Worm (Caenorhabditis elegans) whole organism, late embryonic: ENCODE results near the gene cdd-1.
A peak's percentile ranks its signal among the peaks of the same experiment; 100 is the strongest.

Experiments used
- C08G9.2 ChIP-seq: sonication (generic microtip); optimal IDR thresholded peaks from 2 replicates; lab custom pipeline; 2016; ENCODE audit warnings: mild to moderate bottlenecking, missing genetic modification characterization, moderate library complexity, missing compliant biosample characterization
- C38D4.7 ChIP-seq: fragments of 200-800 bp; sonication (Bioruptor generic); optimal IDR thresholded peaks from 2 replicates; lab custom pipeline; 2018; ENCODE audit warnings: mild to moderate bottlenecking, missing genetic modification characterization, moderate library complexity, missing compliant biosample characterization
- K02D7.2 ChIP-seq: sonication (generic microtip); optimal IDR thresholded peaks from 2 replicates; lab custom pipeline; 2017; ENCODE audit warnings: mild to moderate bottlenecking, missing genetic modification characterization, missing compliant biosample characterization
- Y22D7AL.16 ChIP-seq: sonication (generic microtip); optimal IDR thresholded peaks from 2 replicates; lab custom pipeline; 2016; ENCODE audit warnings: missing genetic modification characterization, missing compliant biosample characterization
- ahr-1 ChIP-seq: sonication (generic microtip); optimal IDR thresholded peaks from 2 replicates; lab custom pipeline; 2016; ENCODE audit warnings: missing genetic modification characterization, missing compliant biosample characterization
- ama-1 ChIP-seq: fragments of 150-350 bp; optimal IDR thresholded peaks from 2 replicates; lab custom pipeline; 2014
- ceh-14 ChIP-seq: sonication (generic microtip); optimal IDR thresholded peaks from 2 replicates; lab custom pipeline; 2016; ENCODE audit warnings: missing genotype, missing genetic modification characterization, missing compliant biosample characterization
- ceh-2 ChIP-seq: sonication (generic microtip); optimal IDR thresholded peaks from 2 replicates; lab custom pipeline; 2016; ENCODE audit warnings: missing genotype, missing genetic modification characterization, missing compliant biosample characterization
- ceh-24 ChIP-seq: sonication (generic microtip); optimal IDR thresholded peaks from 2 replicates; lab custom pipeline; 2016; ENCODE audit warnings: mild to moderate bottlenecking, missing genetic modification characterization, missing compliant biosample characterization
- ceh-31 ChIP-seq: sonication (generic microtip); optimal IDR thresholded peaks from 2 replicates; lab custom pipeline; 2016; ENCODE audit warnings: missing genetic modification characterization, missing compliant biosample characterization
- ceh-34 ChIP-seq: sonication (generic microtip); optimal IDR thresholded peaks from 2 replicates; lab custom pipeline; 2016; ENCODE audit warnings: mild to moderate bottlenecking, missing genetic modification characterization, missing compliant biosample characterization
- ceh-45 ChIP-seq: fragments of 200-800 bp; sonication (Bioruptor generic); IDR thresholded peaks from 2 replicates; pipeline ENCODE4 v1.3.6; 2022; ENCODE audit warnings: missing genetic modification reagents, missing genetic modification characterization, missing compliant biosample characterization
- ceh-6 ChIP-seq: fragments of 200-800 bp; sonication (Bioruptor generic); optimal IDR thresholded peaks from 2 replicates; lab custom pipeline; 2018; ENCODE audit warnings: mild to moderate bottlenecking, missing genetic modification characterization, missing compliant biosample characterization
- che-1 ChIP-seq: sonication (generic microtip); optimal IDR thresholded peaks from 2 replicates; lab custom pipeline; 2016; ENCODE audit warnings: mild to moderate bottlenecking, missing genetic modification characterization, missing compliant biosample characterization
- elt-2 ChIP-seq: sonication (generic microtip); optimal IDR thresholded peaks from 2 replicates; lab custom pipeline; 2016; ENCODE audit warnings: missing genetic modification reagents, missing genetic modification characterization, missing compliant biosample characterization
- elt-4 ChIP-seq: sonication (generic microtip); optimal IDR thresholded peaks from 2 replicates; lab custom pipeline; 2016; ENCODE audit warnings: missing genetic modification characterization, missing compliant biosample characterization
- hlh-13 ChIP-seq: fragments of 200-800 bp; sonication (Bioruptor generic); optimal IDR thresholded peaks from 2 replicates; lab custom pipeline; 2018; ENCODE audit warnings: mild to moderate bottlenecking, missing genetic modification characterization, missing compliant biosample characterization
- hlh-15 ChIP-seq: sonication (generic microtip); optimal IDR thresholded peaks from 2 replicates; lab custom pipeline; 2016; ENCODE audit warnings: missing genetic modification characterization, missing compliant biosample characterization
- hlh-6 ChIP-seq: sonication (generic microtip); optimal IDR thresholded peaks from 2 replicates; lab custom pipeline; 2016; ENCODE audit warnings: missing genotype, missing genetic modification characterization, missing compliant biosample characterization
- hlh-8 ChIP-seq: sonication (generic microtip); optimal IDR thresholded peaks from 2 replicates; lab custom pipeline; 2016; ENCODE audit warnings: missing genotype, missing genetic modification characterization, missing compliant biosample characterization
- lin-11 ChIP-seq: fragments of 200-800 bp; sonication (Bioruptor generic); optimal IDR thresholded peaks from 2 replicates; lab custom pipeline; 2018; ENCODE audit warnings: mild to moderate bottlenecking, missing genetic modification characterization, missing compliant biosample characterization
- nfya-1 ChIP-seq: sonication (generic microtip); optimal IDR thresholded peaks from 2 replicates; lab custom pipeline; 2017; ENCODE audit warnings: missing genetic modification characterization, mild to moderate bottlenecking, missing compliant biosample characterization, antibody characterized with exemption, moderate library complexity
- nhr-232 ChIP-seq: sonication (generic microtip); optimal IDR thresholded peaks from 2 replicates; lab custom pipeline; 2016; ENCODE audit warnings: missing genetic modification characterization, missing compliant biosample characterization
- npax-4 ChIP-seq: sonication (generic microtip); optimal IDR thresholded peaks from 2 replicates; lab custom pipeline; 2016; ENCODE audit warnings: missing genetic modification characterization, missing compliant biosample characterization
- odd-2 ChIP-seq: sonication (generic microtip); optimal IDR thresholded peaks from 2 replicates; lab custom pipeline; 2017; ENCODE audit warnings: antibody characterized with exemption, mild to moderate bottlenecking, missing genetic modification characterization, missing compliant biosample characterization
- pat-9 ChIP-seq: fragments of 200-800 bp; sonication (Bioruptor generic); optimal IDR thresholded peaks from 2 replicates; lab custom pipeline; 2018; ENCODE audit warnings: mild to moderate bottlenecking, missing genetic modification characterization, moderate library complexity, missing compliant biosample characterization
- pha-2 ChIP-seq: sonication (generic microtip); optimal IDR thresholded peaks from 2 replicates; lab custom pipeline; 2017; ENCODE audit warnings: mild to moderate bottlenecking, missing genetic modification characterization, missing compliant biosample characterization
- pros-1 ChIP-seq: fragments of 150-350 bp; optimal IDR thresholded peaks from 2 replicates; lab custom pipeline; 2014; ENCODE audit warnings: missing biosample characterization, missing genetic modification reagents, missing genetic modification characterization
- ref-2 ChIP-seq: sonication (generic microtip); optimal IDR thresholded peaks from 2 replicates; lab custom pipeline; 2016; ENCODE audit warnings: missing genetic modification characterization, missing compliant biosample characterization
- rnt-1 ChIP-seq: sonication (generic microtip); optimal IDR thresholded peaks from 2 replicates; lab custom pipeline; 2016; ENCODE audit warnings: missing genetic modification characterization, missing compliant biosample characterization
- sdc-2 ChIP-seq: sonication (generic microtip); optimal IDR thresholded peaks from 2 replicates; lab custom pipeline; 2016; ENCODE audit warnings: missing genotype, missing genetic modification characterization, missing compliant biosample characterization
- sox-2 ChIP-seq: fragments of 200-800 bp; sonication (Bioruptor generic); IDR thresholded peaks from 2 replicates; pipeline ENCODE4 v1.3.6; 2022; ENCODE audit warnings: missing genetic modification reagents, missing genetic modification characterization, missing compliant biosample characterization
- syd-9 ChIP-seq: sonication (generic microtip); optimal IDR thresholded peaks from 2 replicates; lab custom pipeline; 2016; ENCODE audit warnings: mild to moderate bottlenecking, missing genetic modification characterization, moderate library complexity, missing compliant biosample characterization
- tbx-2 ChIP-seq: sonication (generic microtip); optimal IDR thresholded peaks from 2 replicates; lab custom pipeline; 2016; ENCODE audit warnings: missing genetic modification characterization, missing compliant biosample characterization
- ttx-3 ChIP-seq: sonication (generic microtip); optimal IDR thresholded peaks from 2 replicates; lab custom pipeline; 2016; ENCODE audit warnings: missing genetic modification reagents, missing genetic modification characterization, missing compliant biosample characterization
- unc-42 ChIP-seq: sonication (generic microtip); optimal IDR thresholded peaks from 2 replicates; lab custom pipeline; 2016; ENCODE audit warnings: missing genotype, missing genetic modification characterization, missing compliant biosample characterization
- unc-55 ChIP-seq: sonication (generic microtip); optimal IDR thresholded peaks from 2 replicates; lab custom pipeline; 2017; ENCODE audit warnings: missing biosample characterization, missing genetic modification reagents, missing genetic modification characterization
- unc-86 ChIP-seq: sonication (generic microtip); optimal IDR thresholded peaks from 2 replicates; lab custom pipeline; 2016; ENCODE audit warnings: missing genetic modification characterization, missing compliant biosample characterization
- zip-5 ChIP-seq: sonication (generic microtip); optimal IDR thresholded peaks from 2 replicates; lab custom pipeline; 2016; ENCODE audit warnings: missing genetic modification characterization, missing compliant biosample characterization
- ztf-16 ChIP-seq: sonication (generic microtip); optimal IDR thresholded peaks from 2 replicates; lab custom pipeline; 2017; ENCODE audit warnings: missing genetic modification characterization, missing compliant biosample characterization

The cdd-1 gene

ce11 chrX:8201210-8201609 is 9.7 kb downstream of the cdd-1 start:
- TF ChIP-seq nfya-1 = peak; percentile 21
- TF ChIP-seq tbx-2 (tag; lab: Kevin White, UChicago) = peak; percentile 28
- TF ChIP-seq ceh-31 (tag; lab: Kevin White, UChicago) = peak; percentile 50
- TF ChIP-seq elt-4 (tag; lab: Kevin White, UChicago) = no peak
- TF ChIP-seq unc-55 (GFP tag; lab: Kevin White, UChicago) = peak; percentile 12
- TF ChIP-seq ceh-2 (tag; lab: Kevin White, UChicago) = peak; percentile 46
- peak; percentile 12 for TF ChIP-seq hlh-6
- peak; percentile 58 for TF ChIP-seq ceh-34 (tag; lab: Kevin White, UChicago)
- TF ChIP-seq pros-1 = peak; percentile 6
- TF ChIP-seq npax-4 (tag; lab: Kevin White, UChicago) = no peak
- TF ChIP-seq Y22D7AL.16 (tag; lab: Kevin White, UChicago) = no peak
- peak; percentile 16 for TF ChIP-seq sdc-2 (tag; lab: Kevin White, UChicago)
- TF ChIP-seq ref-2 (tag; lab: Kevin White, UChicago) = peak; percentile 20
- no peak for TF ChIP-seq ama-1

ce11 chrX:8200206-8200605 is 10.7 kb downstream of the cdd-1 start:
- no peak for TF ChIP-seq lin-11 (tag; lab: Kevin White, UChicago)
- no peak for TF ChIP-seq pat-9 (tag; lab: Kevin White, UChicago)
- TF ChIP-seq sox-2 (GFP tag; lab: Robert Waterston, UW) = no peak
- TF ChIP-seq che-1 (tag; lab: Kevin White, UChicago) = no peak
- TF ChIP-seq hlh-8 (tag; lab: Kevin White, UChicago) = no peak
- TF ChIP-seq syd-9 (tag; lab: Kevin White, UChicago) = no peak
- no peak for TF ChIP-seq ceh-24
- no peak for TF ChIP-seq ttx-3 (tag; lab: Kevin White, UChicago)
- TF ChIP-seq ceh-14 (tag; lab: Kevin White, UChicago) = no peak

- TF ChIP-seq zip-5 (tag; lab: Kevin White, UChicago) (no peak), K02D7.2 (tag; lab: Kevin White, UChicago) (no peak), hlh-15 (tag; lab: Kevin White, UChicago) (no peak), ztf-16 (no peak), hlh-13 (GFP tag; lab: Kevin White, UChicago) (no peak), hlh-6 (no peak), C38D4.7 (GFP tag; lab: Kevin White, UChicago) (no peak), ceh-6 (no peak), elt-2 (no peak), nhr-232 (tag; lab: Kevin White, UChicago) (no peak), odd-2 (no peak), ahr-1 (no peak), C08G9.2 (tag; lab: Kevin White, UChicago) (no peak), che-1 (tag; lab: Kevin White, UChicago) (no peak), ceh-45 (GFP tag; lab: Robert Waterston, UW) (no peak), rnt-1 (tag; lab: Kevin White, UChicago) (no peak)
These were observed 17.7 kb downstream of the cdd-1 start for ce11 chrX:8193213-8193612.

DNA sequence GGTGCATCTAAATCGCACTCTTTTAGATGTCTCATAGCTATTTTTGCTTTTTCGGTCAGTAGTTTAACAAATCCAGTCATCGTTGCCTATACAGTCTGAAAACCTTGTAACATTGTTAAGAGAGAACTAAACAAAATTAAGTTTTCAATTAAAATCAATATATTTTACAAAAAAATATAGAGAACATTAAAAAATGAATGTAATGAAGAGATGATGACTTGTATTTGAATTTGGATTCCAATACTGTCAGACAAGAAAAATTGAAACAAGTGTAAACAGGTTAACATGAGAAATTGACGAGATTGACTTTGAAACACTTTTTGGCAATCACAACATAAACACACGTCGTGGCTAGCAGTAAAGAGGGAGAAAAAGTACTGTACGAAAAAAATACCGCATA is 25.9 kb downstream of the cdd-1 start, which contains the start of gene C17H11.5:
Gene C17H11.5, minus strand, starts transcription at position 101 of the 400 bp plus-strand sequence.
- no peak for TF ChIP-seq pha-2 (tag; lab: Kevin White, UChicago)
- TF ChIP-seq ahr-1 = no peak
- TF ChIP-seq K02D7.2 (tag; lab: Kevin White, UChicago) = no peak
- no peak for TF ChIP-seq ceh-2 (tag; lab: Kevin White, UChicago)
- no peak for TF ChIP-seq unc-42
- no peak for TF ChIP-seq odd-2
- TF ChIP-seq unc-86 = no peak
